Comparison of ENCODE assay signal across 5 fruit fly cellular contexts in the genomic region with DNA sequence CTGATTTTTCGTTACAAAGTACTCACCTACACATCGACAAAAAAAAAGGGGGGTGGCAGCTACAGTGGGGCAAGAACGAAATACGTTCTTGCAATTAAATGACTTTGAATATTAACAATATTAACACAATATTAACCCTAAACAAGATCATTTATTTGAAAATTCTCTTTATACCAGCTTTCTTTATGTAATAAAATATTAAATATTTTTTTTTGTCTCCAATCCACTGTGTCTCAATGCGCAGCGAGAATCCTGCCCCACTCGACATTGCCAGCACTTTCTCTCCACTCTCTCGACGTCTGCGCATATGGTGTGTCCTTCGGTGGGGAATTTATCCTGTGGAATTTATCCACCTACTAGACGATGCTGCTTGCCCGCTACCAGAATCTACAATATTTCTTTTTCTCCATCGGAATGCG.
TF ChIP-seq lines count a peak whose summit lies in the region.

No protein-coding gene starts in this region.

- peak; percentile 38 for TF ChIP-seq CTCF in whole organism, embryonic (GFP tag; optimal IDR thresholded peaks at IDR 0.05; lab: Kevin White, UChicago)

TF ChIP-seq in whole organism, adult, 20 proteins besides CTCF, POLR2A, EP300 and RAD21 (continues in another document):
- TF ChIP-seq CG7101 (tag; optimal IDR thresholded peaks at IDR 0.05; lab: Kevin White, UChicago): peak; percentile 81
- TF ChIP-seq Hr96 (GFP tag; optimal IDR thresholded peaks at IDR 0.05; lab: Kevin White, UChicago): peak; percentile 37
- peak; percentile 16 for TF ChIP-seq Crg-1 (GFP tag; optimal IDR thresholded peaks at IDR 0.05; lab: Kevin White, UChicago)
- peak; percentile 96 for TF ChIP-seq CG7045 (GFP tag; optimal IDR thresholded peaks at IDR 0.05; lab: Kevin White, UChicago)
- TF ChIP-seq cnc (optimal IDR thresholded peaks at IDR 0.05; lab: Kevin White, UChicago): no peak
- TF ChIP-seq CG5204 (GFP tag; optimal IDR thresholded peaks at IDR 0.05; lab: Kevin White, UChicago): peak; percentile 83
- peak; percentile 45 for TF ChIP-seq tj (GFP tag; optimal IDR thresholded peaks at IDR 0.05; lab: Kevin White, UChicago)
- TF ChIP-seq cic (GFP tag; optimal IDR thresholded peaks at IDR 0.05; lab: Kevin White, UChicago): peak; percentile 56
- TF ChIP-seq ovo (GFP tag; optimal IDR thresholded peaks at IDR 0.05; lab: Kevin White, UChicago): no peak
- TF ChIP-seq bab1 (GFP tag; optimal IDR thresholded peaks at IDR 0.05; lab: Kevin White, UChicago): no peak
- TF ChIP-seq CG12768 (GFP tag; optimal IDR thresholded peaks at IDR 0.05; lab: Kevin White, UChicago): peak; percentile 96
- peak; percentile 75 for TF ChIP-seq toe (GFP tag; optimal IDR thresholded peaks at IDR 0.05; lab: Kevin White, UChicago)
- peak; percentile 59 for TF ChIP-seq kay (GFP tag; lab: Kevin White, UChicago; ENCODE audit: borderline replicate concordance)
- TF ChIP-seq CG14711 (tag; optimal IDR thresholded peaks at IDR 0.05; lab: Kevin White, UChicago): peak; percentile 60
- peak; percentile 90 for TF ChIP-seq CG33017 (tag; optimal IDR thresholded peaks at IDR 0.05; lab: Kevin White, UChicago)
- TF ChIP-seq pad (GFP tag; optimal IDR thresholded peaks at IDR 0.05; lab: Kevin White, UChicago): peak; percentile 67
- TF ChIP-seq CG11617 (GFP tag; optimal IDR thresholded peaks at IDR 0.05; lab: Kevin White, UChicago): peak; percentile 76

TF ChIP-seq in whole organism, embryonic, 481 proteins besides CTCF, POLR2A, EP300 and RAD21 (continues in another document):
- peak; percentile 91 for TF ChIP-seq sd (tag; optimal IDR thresholded peaks at IDR 0.05; lab: Kevin White, UChicago)
- peak; percentile 87 for TF ChIP-seq CG6813 (GFP tag; optimal IDR thresholded peaks at IDR 0.05; lab: Kevin White, UChicago)
- no peak for TF ChIP-seq da (GFP tag; optimal IDR thresholded peaks at IDR 0.05; lab: Kevin White, UChicago)
- TF ChIP-seq CG16815 (GFP tag; optimal IDR thresholded peaks at IDR 0.05; lab: Kevin White, UChicago): peak; percentile 79
- peak; percentile 92 for TF ChIP-seq CG2678 (tag; optimal IDR thresholded peaks at IDR 0.05; lab: Kevin White, UChicago)
- peak; percentile 56 for TF ChIP-seq fd64A (GFP tag; optimal IDR thresholded peaks at IDR 0.05; lab: Kevin White, UChicago)
- TF ChIP-seq cato (GFP tag; optimal IDR thresholded peaks at IDR 0.05; lab: Kevin White, UChicago; ENCODE audit: borderline replicate concordance): peak; percentile 64
- peak; percentile 95 for TF ChIP-seq CG10543 (GFP tag; optimal IDR thresholded peaks at IDR 0.05; lab: Kevin White, UChicago)
- peak; percentile 93 for TF ChIP-seq CG3847 (GFP tag; IDR thresholded peaks at IDR 0.05; lab: Robert Waterston, UW)
- TF ChIP-seq salm (tag; optimal IDR thresholded peaks at IDR 0.05; lab: Kevin White, UChicago): peak; percentile 70
- TF ChIP-seq CG18011 (GFP tag; optimal IDR thresholded peaks at IDR 0.05; lab: Kevin White, UChicago): peak; percentile 63
- TF ChIP-seq disco-r (GFP tag; optimal IDR thresholded peaks at IDR 0.05; lab: Kevin White, UChicago): peak; percentile 46
- peak; percentile 34 for TF ChIP-seq maf-S (GFP tag; optimal IDR thresholded peaks at IDR 0.05; lab: Kevin White, UChicago)
- peak; percentile 54 for TF ChIP-seq Nf-YC (tag; optimal IDR thresholded peaks at IDR 0.05; lab: Kevin White, UChicago)
- peak; percentile 92 for TF ChIP-seq Sox100B (GFP tag; optimal IDR thresholded peaks at IDR 0.05; lab: Kevin White, UChicago)
- TF ChIP-seq CG2202 (tag; optimal IDR thresholded peaks at IDR 0.05; lab: Kevin White, UChicago): peak; percentile 77
- TF ChIP-seq CG10147 (GFP tag; optimal IDR thresholded peaks at IDR 0.05; lab: Kevin White, UChicago): peak; percentile 92

TF ChIP-seq in whole organism, prepupa, 60 proteins besides CTCF, POLR2A, EP300 and RAD21 (continues in another document):
- TF ChIP-seq CG6808 (GFP tag; optimal IDR thresholded peaks at IDR 0.05; lab: Kevin White, UChicago) (peak; percentile 78), spab (GFP tag; optimal IDR thresholded peaks at IDR 0.05; lab: Kevin White, UChicago) (peak; percentile 70), CG11902 (GFP tag; optimal IDR thresholded peaks at IDR 0.05; lab: Kevin White, UChicago) (peak; percentile 48), net (GFP tag; optimal IDR thresholded peaks at IDR 0.05; lab: Kevin White, UChicago) (peak; percentile 70), achi (GFP tag; optimal IDR thresholded peaks at IDR 0.05; lab: Kevin White, UChicago) (peak; percentile 84), CG11762 (GFP tag; optimal IDR thresholded peaks at IDR 0.05; lab: Kevin White, UChicago; ENCODE audit: insufficient read depth) (peak; percentile 55), salr (GFP tag; optimal IDR thresholded peaks at IDR 0.05; lab: Kevin White, UChicago) (no peak), Hr38 (GFP tag; optimal IDR thresholded peaks at IDR 0.05; lab: Kevin White, UChicago) (no peak), fkh (GFP tag; optimal IDR thresholded peaks at IDR 0.05; lab: Kevin White, UChicago) (peak; percentile 62), OdsH (GFP tag; optimal IDR thresholded peaks at IDR 0.05; lab: Kevin White, UChicago) (peak; percentile 72), Blimp-1 (GFP tag; optimal IDR thresholded peaks at IDR 0.05; lab: Kevin White, UChicago) (peak; percentile 14), CG3919 (GFP tag; optimal IDR thresholded peaks at IDR 0.05; lab: Kevin White, UChicago) (peak; percentile 80), Ets21C (GFP tag; optimal IDR thresholded peaks at IDR 0.05; lab: Kevin White, UChicago) (peak; percentile 10), Sox15 (GFP tag; optimal IDR thresholded peaks at IDR 0.05; lab: Kevin White, UChicago) (peak; percentile 15), CG1621 (tag; optimal IDR thresholded peaks at IDR 0.05; lab: Kevin White, UChicago) (peak; percentile 66), CG8119 (GFP tag; IDR thresholded peaks at IDR 0.05; lab: Robert Waterston, UW) (peak; percentile 88), Sox102F (GFP tag; optimal IDR thresholded peaks at IDR 0.05; lab: Kevin White, UChicago) (peak; percentile 60), Hr4 (GFP tag; optimal IDR thresholded peaks at IDR 0.05; lab: Kevin White, UChicago) (peak; percentile 67)

TF ChIP-seq in whole organism, pupa, 21 proteins besides CTCF, POLR2A, EP300 and RAD21 (continues in another document):
- TF ChIP-seq CG4496 (GFP tag; IDR thresholded peaks at IDR 0.05; lab: Robert Waterston, UW): peak; percentile 93
- no peak for TF ChIP-seq D1 (tag; optimal IDR thresholded peaks at IDR 0.05; lab: Kevin White, UChicago)
- TF ChIP-seq CG13204 (GFP tag; optimal IDR thresholded peaks at IDR 0.05; lab: Kevin White, UChicago): peak; percentile 38
- TF ChIP-seq CG10348 (GFP tag; IDR thresholded peaks at IDR 0.05; lab: Robert Waterston, UW): peak; percentile 30; the same call in 1 of the 2 replicates
- peak; percentile 81 for TF ChIP-seq CG8159 (tag; optimal IDR thresholded peaks at IDR 0.05; lab: Kevin White, UChicago)
- peak; percentile 53 for TF ChIP-seq CG34367 (tag; optimal IDR thresholded peaks at IDR 0.05; lab: Kevin White, UChicago)
- peak; percentile 89 for TF ChIP-seq Ets98B (GFP tag; IDR thresholded peaks at IDR 0.05; lab: Robert Waterston, UW)
- peak; percentile 25 for TF ChIP-seq gl (tag; optimal IDR thresholded peaks at IDR 0.05; lab: Kevin White, UChicago)
- peak; percentile 65 for TF ChIP-seq CG8301 (tag; optimal IDR thresholded peaks at IDR 0.05; lab: Kevin White, UChicago)
- TF ChIP-seq CG12605 (GFP tag; IDR thresholded peaks at IDR 0.05; lab: Robert Waterston, UW): peak; percentile 82; the same call in 1 of the 2 replicates
- peak; percentile 66; the same call in 1 of the 2 replicates for TF ChIP-seq rn (GFP tag; IDR thresholded peaks at IDR 0.05; lab: Robert Waterston, UW)
- TF ChIP-seq CG15710 (tag; optimal IDR thresholded peaks at IDR 0.05; lab: Kevin White, UChicago): peak; percentile 76
- TF ChIP-seq CG32121 (GFP tag; IDR thresholded peaks at IDR 0.05; lab: Robert Waterston, UW): peak; percentile 89
- no peak for TF ChIP-seq EcR (GFP tag; optimal IDR thresholded peaks at IDR 0.05; lab: Kevin White, UChicago)
- peak; percentile 71 for TF ChIP-seq CG9948 (tag; optimal IDR thresholded peaks at IDR 0.05; lab: Kevin White, UChicago)
- peak; percentile 78 for TF ChIP-seq CG17806 (tag; optimal IDR thresholded peaks at IDR 0.05; lab: Kevin White, UChicago)
- peak; percentile 85 for TF ChIP-seq fd96Ca (GFP tag; IDR thresholded peaks at IDR 0.05; lab: Robert Waterston, UW)
- TF ChIP-seq Snoo (tag; optimal IDR thresholded peaks at IDR 0.05; lab: Kevin White, UChicago): peak; percentile 66
- peak; percentile 77 for TF ChIP-seq CG14655 (GFP tag; optimal IDR thresholded peaks at IDR 0.05; lab: Kevin White, UChicago)

TF ChIP-seq in whole organism, wandering third instar larva, 38 proteins besides CTCF, POLR2A, EP300 and RAD21 (continues in another document):
- TF ChIP-seq sv (GFP tag; optimal IDR thresholded peaks at IDR 0.05; lab: Kevin White, UChicago): peak; percentile 75
- no peak for TF ChIP-seq Hr78 (GFP tag; optimal IDR thresholded peaks at IDR 0.05; lab: Kevin White, UChicago)
- peak; percentile 23 for TF ChIP-seq Vsx2 (GFP tag; optimal IDR thresholded peaks at IDR 0.05; lab: Kevin White, UChicago; ENCODE audit: partially characterized antibody)
- TF ChIP-seq HLH106 (tag; optimal IDR thresholded peaks at IDR 0.05; lab: Kevin White, UChicago): peak; percentile 54
- peak; percentile 63 for TF ChIP-seq psq (GFP tag; optimal IDR thresholded peaks at IDR 0.05; lab: Kevin White, UChicago)
- TF ChIP-seq OdsH (GFP tag; optimal IDR thresholded peaks at IDR 0.05; lab: Kevin White, UChicago): peak; percentile 58
- TF ChIP-seq pan (optimal IDR thresholded peaks at IDR 0.05; lab: Kevin White, UChicago): no peak
- peak; percentile 53 for TF ChIP-seq br (GFP tag; optimal IDR thresholded peaks at IDR 0.05; lab: Kevin White, UChicago)
- peak; percentile 24 for TF ChIP-seq brk (GFP tag; optimal IDR thresholded peaks at IDR 0.05; lab: Kevin White, UChicago)
- peak; percentile 27 for TF ChIP-seq dmrt93B (GFP tag; optimal IDR thresholded peaks at IDR 0.05; lab: Kevin White, UChicago)
- peak; percentile 71 for TF ChIP-seq fru (GFP tag; optimal IDR thresholded peaks at IDR 0.05; lab: Kevin White, UChicago)
- TF ChIP-seq GATAd (GFP tag; optimal IDR thresholded peaks at IDR 0.05; lab: Kevin White, UChicago): no peak
- peak in 1 of 2 experiments; percentile 73 for TF ChIP-seq foxo (GFP tag; optimal IDR thresholded peaks at IDR 0.05; lab: Kevin White, UChicago)
- no peak for TF ChIP-seq dl (GFP tag; optimal IDR thresholded peaks at IDR 0.05; lab: Kevin White, UChicago; ENCODE audit: insufficient read depth in 1 of 2, partially characterized antibody in 2 of 2)
- no peak for TF ChIP-seq jim (GFP tag; optimal IDR thresholded peaks at IDR 0.05; lab: Kevin White, UChicago)
- TF ChIP-seq Hnf4 (GFP tag; optimal IDR thresholded peaks at IDR 0.05; lab: Kevin White, UChicago): peak; percentile 34
- TF ChIP-seq woc (GFP tag; optimal IDR thresholded peaks at IDR 0.05; lab: Kevin White, UChicago): peak; percentile 0
- TF ChIP-seq tai (GFP tag; optimal IDR thresholded peaks at IDR 0.05; lab: Kevin White, UChicago): no peak
- no peak for TF ChIP-seq Hr83 (GFP tag; optimal IDR thresholded peaks at IDR 0.05; lab: Kevin White, UChicago; ENCODE audit: poor library complexity, severe bottlenecking)
- TF ChIP-seq CG9705 (GFP tag; optimal IDR thresholded peaks at IDR 0.05; lab: Kevin White, UChicago): peak; percentile 50
- peak; percentile 47 for TF ChIP-seq ey (GFP tag; optimal IDR thresholded peaks at IDR 0.05; lab: Kevin White, UChicago)
